Fruit fly (Drosophila melanogaster): ENCODE results near the gene ex.

dm6 chr2L:472073-472590, 41.1 kb downstream of the ex start, which contains the start of gene CG4297:
- TF ChIP-seq psq (optimal IDR thresholded peaks at IDR 0.05) = no peak
- TF ChIP-seq h (optimal IDR thresholded peaks at IDR 0.05) = no peak
- TF ChIP-seq Sin3A (optimal IDR thresholded peaks at IDR 0.05) = no peak
- no peak for TF ChIP-seq Myc (optimal IDR thresholded peaks at IDR 0.05)
